Fruit fly (Drosophila melanogaster) whole organism, embryonic: ENCODE results near the gene Tsp68C.

ENCODE experiments used
- BEAF-32 ChIP-seq: fragments of 200-800 bp; sonication (Bioruptor generic); optimal IDR thresholded peaks from 3 replicates; lab custom pipeline; 2017; ENCODE audit warnings: missing biosample characterization, missing genetic modification characterization, mild to moderate bottlenecking, moderate library complexity, missing genetic modification reagents
- CG10979 ChIP-seq: fragments of 200-800 bp; sonication (Bioruptor generic); optimal IDR thresholded peaks from 2 replicates; lab custom pipeline; 2018; ENCODE audit warnings: missing biosample characterization, mild to moderate bottlenecking, missing genetic modification characterization, moderate library complexity
- CG12659 ChIP-seq: fragments of 200-800 bp; sonication (Bioruptor generic); optimal IDR thresholded peaks from 3 replicates; lab custom pipeline; 2017; ENCODE audit warnings: mild to moderate bottlenecking, missing biosample characterization, missing genetic modification reagents, missing genetic modification characterization
- CG17385 ChIP-seq: fragments of 200-800 bp; sonication (Bioruptor generic); optimal IDR thresholded peaks from 3 replicates; lab custom pipeline; 2018; ENCODE audit warnings: missing biosample characterization, mild to moderate bottlenecking, missing genetic modification characterization
- CG2116 ChIP-seq: fragments of 200-800 bp; sonication (Bioruptor generic); optimal IDR thresholded peaks from 3 replicates; lab custom pipeline; 2018; ENCODE audit warnings: missing biosample characterization, mild to moderate bottlenecking, missing genetic modification characterization
- br ChIP-seq: fragments of >200 bp; optimal IDR thresholded peaks from 2 replicates; lab custom pipeline; 2017
- ems ChIP-seq: fragments of 200-800 bp; sonication (Bioruptor generic); optimal IDR thresholded peaks from 3 replicates; lab custom pipeline; 2016; ENCODE audit warnings: missing biosample characterization, missing genetic modification characterization
- gsb ChIP-seq: fragments of 200-800 bp; sonication (Bioruptor generic); IDR thresholded peaks from 2 replicates; pipeline ENCODE4 v1.3.6; 2022; ENCODE audit warnings: missing biosample characterization, missing genetic modification characterization
- pan ChIP-seq, 4 experiments: fragments of >200 bp in 3 of 4; fragments of 200-800 bp in 1 of 4; sonication (Bioruptor generic) in 1 of 4; optimal IDR thresholded peaks in 3 of 4; IDR thresholded peaks in 1 of 4; 2 replicates each; pipeline versions ENCODE4 v1.3.6 to Lab custom; 2017 to 2022; ENCODE audit warnings: missing biosample characterization in 2 of 4, missing genetic modification characterization in 2 of 4, mixed read lengths in 1 of 4
- ranshi ChIP-seq: fragments of 200-800 bp; sonication (Bioruptor generic); IDR thresholded peaks from 2 replicates; pipeline ENCODE4 v1.3.6; 2022; ENCODE audit warnings: missing biosample characterization, missing genetic modification characterization
- sc ChIP-seq, 3 experiments: fragments of >200 bp in 2 of 3; fragments of 200-800 bp in 1 of 3; sonication (Bioruptor generic) in 1 of 3; optimal IDR thresholded peaks; 2 replicates in 2 of 3; 3 replicates in 1 of 3; lab custom pipeline; 2017; ENCODE audit warnings: mild to moderate bottlenecking in 1 of 3, missing biosample characterization in 1 of 3, missing genetic modification characterization in 1 of 3, missing genetic modification reagents in 1 of 3
- shn ChIP-seq: fragments of 200-800 bp; sonication (Bioruptor generic); optimal IDR thresholded peaks from 3 replicates; lab custom pipeline; 2016; ENCODE audit warnings: missing biosample characterization, missing genetic modification characterization
- ttk ChIP-seq: fragments of 200-800 bp; sonication (Bioruptor generic); IDR thresholded peaks from 2 replicates; pipeline ENCODE4 v2.1.2; 2022; ENCODE audit warnings: missing biosample characterization, missing genetic modification characterization
- vfl ChIP-seq: fragments of 200-800 bp; sonication (Bioruptor generic); optimal IDR thresholded peaks from 2 replicates; lab custom pipeline; 2016; ENCODE audit warnings: missing biosample characterization, missing genetic modification characterization

DNA sequence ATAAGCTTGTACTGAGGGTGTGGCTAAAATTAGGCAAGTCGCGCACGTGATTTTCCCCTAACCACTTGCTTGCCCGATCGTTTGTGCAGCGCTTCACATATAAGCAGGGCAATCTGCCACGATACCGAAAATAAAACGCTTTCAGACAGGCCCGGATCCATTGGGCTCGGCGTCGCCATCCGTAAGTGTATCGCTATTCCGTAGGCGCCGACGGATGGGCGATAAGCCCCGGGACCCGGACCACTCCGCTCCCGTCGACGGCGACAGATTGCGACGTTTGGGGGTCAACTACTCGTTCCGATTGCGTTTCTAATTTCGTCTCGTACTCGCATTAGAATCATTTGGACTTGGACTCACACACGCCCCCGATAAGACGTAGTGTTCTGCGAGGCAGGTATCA is 18.9 kb downstream of the Tsp68C start:
- TF ChIP-seq CG2116 (GFP tag; lab: Kevin White, UChicago) (no peak), BEAF-32 (no peak), ems (GFP tag; lab: Kevin White, UChicago) (peak; percentile 89), ranshi (GFP tag; lab: Robert Waterston, UW) (peak; percentile 74), shn (peak; percentile 90), ttk (peak; percentile 95; the same call in 1 of the 2 replicates), gsb (GFP tag; lab: Robert Waterston, UW) (peak; percentile 89), CG17385 (GFP tag; lab: Kevin White, UChicago) (peak; percentile 70), CG10979 (tag; lab: Kevin White, UChicago) (peak; percentile 56), vfl (GFP tag; lab: Kevin White, UChicago) (peak; percentile 67), pan (optimal IDR thresholded peaks at IDR 0.05; lab: Kevin White, UChicago) (no peak), pan (GFP tag; optimal IDR thresholded peaks at IDR 0.05 in 1 of 2, IDR thresholded peaks at IDR 0.05 in 1 of 2) (peak in 1 of 2 experiments; percentile 80), br (lab: Kevin White, UChicago) (no peak), sc (optimal IDR thresholded peaks at IDR 0.05; lab: Kevin White, UChicago) (no peak), sc (GFP tag; optimal IDR thresholded peaks at IDR 0.05; lab: Kevin White, UChicago) (peak; percentile 46), CG12659 (GFP tag; lab: Kevin White, UChicago) (peak; percentile 81)
